Worm (Caenorhabditis elegans): ENCODE measurements around the gene lec-9.

- TF ChIP-seq duxl-1 (tag; optimal IDR thresholded peaks at IDR 0.05; ENCODE audit: poor library complexity) (no peak), nhr-11 (tag; optimal IDR thresholded peaks at IDR 0.05) (no peak)
Observed at ce11 chrX:17630888-17631287, 30.6 kb downstream of the lec-9 start.
